Worm (Caenorhabditis elegans) whole organism, early embryonic: ENCODE data around the gene cyc-2.2.

ENCODE experiments used
- F13C5.2 ChIP-seq: sonication (generic microtip); optimal IDR thresholded peaks from 2 replicates; lab custom pipeline; 2017; ENCODE audit warnings: mild to moderate bottlenecking, missing genetic modification characterization, inconsistent platforms, missing compliant biosample characterization
- ama-1 ChIP-seq: fragments of 150-350 bp; optimal IDR thresholded peaks from 2 replicates; lab custom pipeline; 2014
- ets-7 ChIP-seq: sonication (generic microtip); optimal IDR thresholded peaks from 2 replicates; lab custom pipeline; 2016; ENCODE audit warnings: missing genotype, missing genetic modification characterization, missing compliant biosample characterization
- flt-1 ChIP-seq: fragments of 200-800 bp; sonication (Bioruptor generic); IDR thresholded peaks from 2 replicates; pipeline ENCODE4 v1.3.6; 2022; ENCODE audit warnings: missing genetic modification characterization, missing compliant biosample characterization
- hmbx-1 ChIP-seq: sonication (generic microtip); optimal IDR thresholded peaks from 2 replicates; lab custom pipeline; 2016; ENCODE audit warnings: mild to moderate bottlenecking, missing genetic modification characterization, missing compliant biosample characterization
- hmg-4 ChIP-seq: fragments of 200-800 bp; sonication (Bioruptor generic); optimal IDR thresholded peaks from 2 replicates; lab custom pipeline; 2018; ENCODE audit warnings: mild to moderate bottlenecking, missing genetic modification characterization, missing compliant biosample characterization
- hnd-1 ChIP-seq: sonication (generic microtip); optimal IDR thresholded peaks from 2 replicates; lab custom pipeline; 2016; ENCODE audit warnings: missing genetic modification characterization, missing compliant biosample characterization
- pes-1 ChIP-seq: fragments of 200-800 bp; sonication (Bioruptor generic); IDR thresholded peaks from 2 replicates; pipeline ENCODE4 v1.3.6; 2022; ENCODE audit warnings: missing genetic modification reagents, missing genetic modification characterization, missing compliant biosample characterization
- scrt-1 ChIP-seq: fragments of 200-800 bp; sonication (Bioruptor generic); IDR thresholded peaks from 2 replicates; pipeline ENCODE4 v1.3.6; 2022; ENCODE audit warnings: missing genetic modification characterization, missing compliant biosample characterization
- sea-1 ChIP-seq: fragments of 200-800 bp; sonication (Bioruptor generic); conservative IDR thresholded peaks from 2 replicates; pipeline ENCODE4 v1.3.6; 2022; ENCODE audit warnings: missing genetic modification characterization, missing compliant biosample characterization

- TF ChIP-seq ets-7 (no peak), ama-1 (lab: Kevin White, UChicago) (no peak), hmg-4 (GFP tag; lab: Kevin White, UChicago) (no peak), hnd-1 (tag; lab: Kevin White, UChicago) (no peak), sea-1 (GFP tag; lab: Robert Waterston, UW) (no peak), pes-1 (no peak), flt-1 (GFP tag; lab: Robert Waterston, UW) (no peak), hmbx-1 (tag; lab: Kevin White, UChicago) (no peak), F13C5.2 (tag; lab: Kevin White, UChicago) (no peak), scrt-1 (GFP tag; lab: Robert Waterston, UW) (no peak)
Observed at ce11 chrV:12599510-12600242, 12.3 kb downstream of the cyc-2.2 start, which contains the start of gene C14C10.5.
